Fruit fly (Drosophila melanogaster) whole organism, embryonic: ENCODE results near the gene mdu.

Source experiments
- Ada2b ChIP-seq: fragments of 200-800 bp; sonication (Bioruptor generic); IDR thresholded peaks from 2 replicates; pipeline ENCODE4 v1.3.6; 2022; ENCODE audit warnings: missing biosample characterization, missing genetic modification characterization
- Atf6 ChIP-seq: fragments of 200-800 bp; sonication (Bioruptor generic); IDR thresholded peaks from 2 replicates; pipeline ENCODE4 v1.3.6; 2022; ENCODE audit warnings: missing biosample characterization, missing genetic modification characterization
- CG11723 ChIP-seq: fragments of 200-800 bp; sonication (Bioruptor generic); optimal IDR thresholded peaks from 2 replicates; lab custom pipeline; 2017; ENCODE audit warnings: missing biosample characterization, mild to moderate bottlenecking, missing genetic modification characterization
- CG14014 ChIP-seq: fragments of 200-800 bp; sonication (Bioruptor generic); IDR thresholded peaks from 2 replicates; pipeline ENCODE4 v1.3.6; 2022; ENCODE audit warnings: missing biosample characterization, missing genetic modification characterization
- CG15696 ChIP-seq: fragments of 200-800 bp; sonication (Bioruptor generic); optimal IDR thresholded peaks from 2 replicates; lab custom pipeline; 2019; ENCODE audit warnings: missing biosample characterization, mild to moderate bottlenecking, missing genetic modification characterization, moderate library complexity
- CG1647 ChIP-seq: fragments of 200-800 bp; sonication (Bioruptor generic); optimal IDR thresholded peaks from 3 replicates; lab custom pipeline; 2016; ENCODE audit warnings: missing biosample characterization, missing genetic modification characterization
- CG16813 ChIP-seq: fragments of 200-800 bp; sonication (Bioruptor generic); IDR thresholded peaks from 3 replicates; pipeline ENCODE4 v1.3.6; 2022; ENCODE audit warnings: missing biosample characterization, missing genetic modification characterization; ENCODE audit not compliant: partially characterized antibody
- CG16815 ChIP-seq: fragments of 200-800 bp; sonication (Bioruptor generic); optimal IDR thresholded peaks from 3 replicates; lab custom pipeline; 2017; ENCODE audit warnings: missing biosample characterization, mild to moderate bottlenecking, missing genetic modification characterization
- CG17359 ChIP-seq: fragments of 200-800 bp; sonication (Bioruptor generic); optimal IDR thresholded peaks from 3 replicates; lab custom pipeline; 2018; ENCODE audit warnings: missing biosample characterization, mild to moderate bottlenecking, missing genetic modification characterization, moderate library complexity
- CG18599 ChIP-seq: fragments of 200-800 bp; sonication (Bioruptor generic); optimal IDR thresholded peaks from 3 replicates; lab custom pipeline; 2017; ENCODE audit warnings: missing biosample characterization, missing genetic modification characterization, mild to moderate bottlenecking, moderate library complexity, missing genetic modification reagents
- CG18619 ChIP-seq: fragments of 200-800 bp; sonication (Bioruptor generic); optimal IDR thresholded peaks from 3 replicates; lab custom pipeline; 2017; ENCODE audit warnings: missing biosample characterization, mild to moderate bottlenecking, missing genetic modification characterization
- CG31365 ChIP-seq: fragments of 200-800 bp; sonication (Bioruptor generic); optimal IDR thresholded peaks from 2 replicates; lab custom pipeline; 2018; ENCODE audit warnings: missing biosample characterization, mild to moderate bottlenecking, missing genetic modification characterization
- CG32767 ChIP-seq: fragments of 200-800 bp; sonication (Bioruptor generic); IDR thresholded peaks from 2 replicates; pipeline ENCODE4 v1.3.6; 2022; ENCODE audit warnings: missing biosample characterization, missing genetic modification characterization
- CG4424 ChIP-seq: fragments of 200-800 bp; sonication (Bioruptor generic); optimal IDR thresholded peaks from 3 replicates; lab custom pipeline; 2016; ENCODE audit warnings: missing biosample characterization, missing genetic modification characterization
- CG4707 ChIP-seq: fragments of 200-800 bp; sonication (Bioruptor generic); optimal IDR thresholded peaks from 2 replicates; lab custom pipeline; 2018; ENCODE audit warnings: missing biosample characterization, mild to moderate bottlenecking, missing genetic modification characterization, moderate library complexity
- CG7271 ChIP-seq: fragments of 200-800 bp; sonication (Bioruptor generic); optimal IDR thresholded peaks from 2 replicates; lab custom pipeline; 2018; ENCODE audit warnings: missing biosample characterization, mild to moderate bottlenecking, missing genetic modification characterization, moderate library complexity
- CG7745 ChIP-seq: fragments of 200-800 bp; sonication (Bioruptor generic); optimal IDR thresholded peaks from 2 replicates; lab custom pipeline; 2018; ENCODE audit warnings: missing biosample characterization, mild to moderate bottlenecking, missing genetic modification characterization, moderate library complexity
- CG7786 ChIP-seq: fragments of 200-800 bp; sonication (Bioruptor generic); optimal IDR thresholded peaks from 2 replicates; lab custom pipeline; 2016; ENCODE audit warnings: missing biosample characterization, missing genetic modification characterization
- CG8944 ChIP-seq: fragments of 200-800 bp; sonication (Bioruptor generic); optimal IDR thresholded peaks from 3 replicates; lab custom pipeline; 2016; ENCODE audit warnings: missing biosample characterization, missing genetic modification characterization
- CG9215 ChIP-seq: fragments of 200-800 bp; sonication (Bioruptor generic); IDR thresholded peaks from 2 replicates; pipeline ENCODE4 v1.3.6; 2022; ENCODE audit warnings: missing biosample characterization, missing genetic modification characterization
- CrebB ChIP-seq: fragments of 200-800 bp; sonication (Bioruptor generic); optimal IDR thresholded peaks from 3 replicates; lab custom pipeline; 2018; ENCODE audit warnings: missing biosample characterization, mild to moderate bottlenecking, missing genetic modification characterization
- Dip3 ChIP-seq: fragments of 200-800 bp; sonication (Bioruptor generic); optimal IDR thresholded peaks from 3 replicates; lab custom pipeline; 2016; ENCODE audit warnings: missing biosample characterization, missing genetic modification characterization
- Fer1 ChIP-seq: fragments of 200-800 bp; sonication (Bioruptor generic); optimal IDR thresholded peaks from 2 replicates; lab custom pipeline; 2017; ENCODE audit warnings: missing biosample characterization, mild to moderate bottlenecking, missing genetic modification characterization
- HHEX ChIP-seq: fragments of 200-800 bp; sonication (Bioruptor generic); optimal IDR thresholded peaks from 3 replicates; lab custom pipeline; 2017; ENCODE audit warnings: missing biosample characterization, mild to moderate bottlenecking, missing genetic modification characterization, missing genetic modification reagents
- Hsf ChIP-seq: fragments of 200-800 bp; sonication (Bioruptor generic); optimal IDR thresholded peaks from 3 replicates; lab custom pipeline; 2016; ENCODE audit warnings: missing biosample characterization, missing genetic modification characterization
- Mes4 ChIP-seq: fragments of 200-800 bp; sonication (Bioruptor generic); optimal IDR thresholded peaks from 2 replicates; lab custom pipeline; 2016; ENCODE audit warnings: missing biosample characterization, missing genetic modification characterization
- Nf-YA ChIP-seq: fragments of 200-800 bp; sonication (Bioruptor generic); IDR thresholded peaks from 2 replicates; pipeline ENCODE4 v1.3.6; 2022; ENCODE audit warnings: missing biosample characterization, missing genetic modification characterization
- Spps ChIP-seq: fragments of 200-800 bp; sonication (Bioruptor generic); optimal IDR thresholded peaks from 2 replicates; lab custom pipeline; 2018; ENCODE audit warnings: missing biosample characterization, mild to moderate bottlenecking, missing genetic modification characterization
- Sry-δ ChIP-seq: fragments of 200-800 bp; sonication (Bioruptor generic); optimal IDR thresholded peaks from 2 replicates; lab custom pipeline; 2016; ENCODE audit warnings: missing biosample characterization, missing genetic modification characterization
- aop ChIP-seq: fragments of 200-800 bp; sonication (Bioruptor generic); IDR thresholded peaks from 2 replicates; pipeline ENCODE4 v1.3.6; 2022; ENCODE audit warnings: missing biosample characterization, missing genetic modification characterization
- ash1 ChIP-seq: fragments of 200-800 bp; sonication (Bioruptor generic); optimal IDR thresholded peaks from 2 replicates; lab custom pipeline; 2018; ENCODE audit warnings: missing biosample characterization, mild to moderate bottlenecking, missing genetic modification characterization
- cato ChIP-seq: fragments of 200-800 bp; sonication (Bioruptor generic); optimal IDR thresholded peaks from 2 replicates; lab custom pipeline; 2016; ENCODE audit warnings: missing biosample characterization, missing genetic modification characterization, borderline replicate concordance
- ci ChIP-seq: fragments of 200-800 bp; sonication (Bioruptor generic); IDR thresholded peaks from 3 replicates; pipeline ENCODE4 v1.3.6; 2022; ENCODE audit warnings: missing biosample characterization, missing genetic modification characterization
- dmrt99B ChIP-seq: fragments of 200-800 bp; sonication (Bioruptor generic); optimal IDR thresholded peaks from 2 replicates; lab custom pipeline; 2018; ENCODE audit warnings: missing biosample characterization, mild to moderate bottlenecking, missing genetic modification characterization, moderate library complexity
- emc ChIP-seq: fragments of 200-800 bp; sonication (Bioruptor generic); optimal IDR thresholded peaks from 2 replicates; lab custom pipeline; 2016; ENCODE audit warnings: missing biosample characterization, missing genetic modification characterization
- fd96Cb ChIP-seq: fragments of 200-800 bp; sonication (Bioruptor generic); optimal IDR thresholded peaks from 2 replicates; lab custom pipeline; 2018; ENCODE audit warnings: missing biosample characterization, mild to moderate bottlenecking, missing genetic modification characterization, moderate library complexity
- fu2 ChIP-seq: fragments of 200-800 bp; sonication (Bioruptor generic); optimal IDR thresholded peaks from 2 replicates; lab custom pipeline; 2016; ENCODE audit warnings: missing biosample characterization, missing genetic modification characterization
- gfzf ChIP-seq: fragments of 200-800 bp; sonication (Bioruptor generic); optimal IDR thresholded peaks from 2 replicates; lab custom pipeline; 2016; ENCODE audit warnings: missing biosample characterization, mild to moderate bottlenecking, missing genetic modification characterization, moderate library complexity
- gt ChIP-seq: fragments of 200-800 bp; sonication (Bioruptor generic); IDR thresholded peaks from 2 replicates; pipeline ENCODE4 v1.3.6; 2022; ENCODE audit warnings: missing biosample characterization, missing genetic modification characterization
- her ChIP-seq: fragments of 200-800 bp; sonication (Bioruptor generic); optimal IDR thresholded peaks from 2 replicates; lab custom pipeline; 2016; ENCODE audit warnings: missing biosample characterization, missing genetic modification characterization
- hkb ChIP-seq, 2 experiments: fragments of 200-800 bp in 1 of 2; fragments of >200 bp in 1 of 2; sonication (Bioruptor generic) in 1 of 2; IDR thresholded peaks in 1 of 2; optimal IDR thresholded peaks in 1 of 2; 2 replicates each; pipeline versions ENCODE4 v1.3.6 to Lab custom; 2017 to 2022; ENCODE audit warnings: missing biosample characterization in 1 of 2, missing genetic modification characterization in 1 of 2
- mirr ChIP-seq: fragments of 200-800 bp; sonication (Bioruptor generic); optimal IDR thresholded peaks from 3 replicates; lab custom pipeline; 2018; ENCODE audit warnings: missing biosample characterization, mild to moderate bottlenecking, missing genetic modification characterization
- nom ChIP-seq: fragments of 200-800 bp; sonication (Bioruptor generic); optimal IDR thresholded peaks from 2 replicates; lab custom pipeline; 2017; ENCODE audit warnings: missing biosample characterization, missing genetic modification characterization, mild to moderate bottlenecking, moderate library complexity, missing genetic modification reagents
- pan ChIP-seq, 4 experiments: fragments of >200 bp in 3 of 4; fragments of 200-800 bp in 1 of 4; sonication (Bioruptor generic) in 1 of 4; optimal IDR thresholded peaks in 3 of 4; IDR thresholded peaks in 1 of 4; 2 replicates each; pipeline versions ENCODE4 v1.3.6 to Lab custom; 2017 to 2022; ENCODE audit warnings: missing biosample characterization in 2 of 4, missing genetic modification characterization in 2 of 4, mixed read lengths in 1 of 4
- run ChIP-seq: fragments of 200-800 bp; sonication (Bioruptor generic); optimal IDR thresholded peaks from 3 replicates; lab custom pipeline; 2018; ENCODE audit warnings: missing biosample characterization, mild to moderate bottlenecking, missing genetic modification characterization
- sc ChIP-seq, 3 experiments: fragments of >200 bp in 2 of 3; fragments of 200-800 bp in 1 of 3; sonication (Bioruptor generic) in 1 of 3; optimal IDR thresholded peaks; 2 replicates in 2 of 3; 3 replicates in 1 of 3; lab custom pipeline; 2017; ENCODE audit warnings: mild to moderate bottlenecking in 1 of 3, missing biosample characterization in 1 of 3, missing genetic modification characterization in 1 of 3, missing genetic modification reagents in 1 of 3
- tup ChIP-seq: fragments of 200-800 bp; sonication (Bioruptor generic); optimal IDR thresholded peaks from 2 replicates; lab custom pipeline; 2016; ENCODE audit warnings: missing biosample characterization, mild to moderate bottlenecking, missing genetic modification characterization, moderate library complexity
- zen ChIP-seq: fragments of 200-800 bp; sonication (Bioruptor generic); optimal IDR thresholded peaks from 3 replicates; lab custom pipeline; 2018; ENCODE audit warnings: missing biosample characterization, mild to moderate bottlenecking, missing genetic modification characterization, moderate library complexity

Gene mdu

DNA sequence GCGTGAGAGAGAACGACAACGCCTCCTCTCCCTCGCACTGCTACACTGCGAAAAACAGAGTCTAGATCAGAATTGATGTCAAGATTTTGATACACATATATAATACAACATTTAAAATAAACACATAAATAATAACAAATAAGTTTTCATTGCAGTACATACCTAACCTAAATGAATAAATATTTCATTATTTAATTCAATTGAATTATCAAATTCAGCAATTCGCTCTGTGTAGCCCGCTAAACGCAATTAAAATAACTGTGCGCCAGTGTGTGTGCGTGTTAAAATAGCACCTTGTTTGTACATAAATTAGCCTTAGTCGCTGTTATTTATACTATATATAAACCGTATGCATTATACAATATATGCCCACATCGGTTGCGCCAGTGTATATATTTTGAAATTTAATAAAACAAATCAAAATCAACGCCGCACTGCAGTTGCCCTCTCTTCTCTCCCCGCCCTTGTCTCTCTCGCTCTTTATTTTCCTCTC, 24.7 kb upstream of the mdu start (continued):
- TF ChIP-seq Dip3 (GFP tag; lab: Kevin White, UChicago) (peak; percentile 78), CG4424 (GFP tag; lab: Kevin White, UChicago) (peak; percentile 91), CG4707 (GFP tag; lab: Kevin White, UChicago) (peak; percentile 62), her (no peak), CG16813 (no peak), pan (optimal IDR thresholded peaks at IDR 0.05; lab: Kevin White, UChicago) (no peak), pan (GFP tag; optimal IDR thresholded peaks at IDR 0.05 in 1 of 2, IDR thresholded peaks at IDR 0.05 in 1 of 2) (peak in 1 of 2 experiments; percentile 96), CG32767 (peak; percentile 95), Atf6 (GFP tag; lab: Robert Waterston, UW) (peak; percentile 97), CG1647 (GFP tag; lab: Kevin White, UChicago) (peak; percentile 67), CG31365 (tag; lab: Kevin White, UChicago) (peak; percentile 68), cato (GFP tag; lab: Kevin White, UChicago) (peak; percentile 73), emc (GFP tag; lab: Kevin White, UChicago) (peak; percentile 53), fu2 (GFP tag; lab: Kevin White, UChicago) (peak; percentile 55), Fer1 (peak; percentile 96), hkb (optimal IDR thresholded peaks at IDR 0.05; lab: Kevin White, UChicago) (no peak), hkb (GFP tag; IDR thresholded peaks at IDR 0.05; lab: Robert Waterston, UW) (peak; percentile 96), Hsf (GFP tag; lab: Kevin White, UChicago) (peak; percentile 88), zen (tag; lab: Kevin White, UChicago) (peak; percentile 90), HHEX (GFP tag; lab: Kevin White, UChicago) (peak; percentile 95), CG18599 (GFP tag; lab: Kevin White, UChicago) (peak; percentile 96), mirr (GFP tag; lab: Kevin White, UChicago) (peak; percentile 81), tup (GFP tag; lab: Kevin White, UChicago) (peak; percentile 77), ci (GFP tag; lab: Robert Waterston, UW) (peak; percentile 91), CG9215 (GFP tag; lab: Robert Waterston, UW) (peak; percentile 95), run (tag; lab: Kevin White, UChicago) (peak; percentile 91), sc (optimal IDR thresholded peaks at IDR 0.05; lab: Kevin White, UChicago) (no peak), sc (GFP tag; optimal IDR thresholded peaks at IDR 0.05; lab: Kevin White, UChicago) (peak; percentile 78), Mes4 (no peak), CG7745 (tag; lab: Kevin White, UChicago) (no peak), CG18619 (GFP tag; lab: Kevin White, UChicago) (peak; percentile 93), Sry-δ (GFP tag; lab: Kevin White, UChicago) (no peak), aop (GFP tag; lab: Robert Waterston, UW) (no peak), CG11723 (peak; percentile 85), gt (GFP tag; lab: Robert Waterston, UW) (peak; percentile 70), CrebB (tag; lab: Kevin White, UChicago) (peak; percentile 91), CG7786 (GFP tag; lab: Kevin White, UChicago) (peak; percentile 19), gfzf (GFP tag; lab: Kevin White, UChicago) (no peak), ash1 (peak; percentile 66), CG16815 (GFP tag; lab: Kevin White, UChicago) (peak; percentile 81), CG15696 (tag; lab: Kevin White, UChicago) (peak; percentile 79), nom (peak; percentile 58), CG7271 (tag; lab: Kevin White, UChicago) (peak; percentile 59), CG14014 (peak; percentile 97), fd96Cb (tag; lab: Kevin White, UChicago) (peak; percentile 92), Spps (tag; lab: Kevin White, UChicago) (peak; percentile 73), CG8944 (GFP tag; lab: Kevin White, UChicago) (peak; percentile 9), Nf-YA (GFP tag; lab: Robert Waterston, UW) (peak; percentile 88), CG17359 (peak; percentile 96), Ada2b (peak; percentile 96), dmrt99B (tag; lab: Kevin White, UChicago) (peak; percentile 97)
